Worm (Caenorhabditis elegans): ENCODE results near the gene zipt-16.
A peak's percentile ranks its signal among the peaks of the same experiment; 100 is the strongest.

The zipt-16 gene

ce11 chrV:11446297-11446696 lies 16.5 kb upstream of the zipt-16 start, which contains the start of gene mig-17:
Gene mig-17, plus strand, starts transcription at chrV:11446685.
- TF ChIP-seq F13H6.1 (tag; optimal IDR thresholded peaks at IDR 0.05): peak; percentile 56
- peak; percentile 7 for TF ChIP-seq sma-9 (GFP tag; optimal IDR thresholded peaks at IDR 0.05)
- no peak for TF ChIP-seq sma-9 (tag; optimal IDR thresholded peaks at IDR 0.05)
- peak; percentile 31 for TF ChIP-seq nhr-129 (tag; optimal IDR thresholded peaks at IDR 0.05)
- no peak for TF ChIP-seq sem-4 (tag; optimal IDR thresholded peaks at IDR 0.05)
- TF ChIP-seq nhr-6 (tag; optimal IDR thresholded peaks at IDR 0.05): no peak
- TF ChIP-seq fos-1 (tag; optimal IDR thresholded peaks at IDR 0.05): no peak
- no peak for TF ChIP-seq mbf-1 (tag; optimal IDR thresholded peaks at IDR 0.05)

- TF ChIP-seq sma-3 (GFP tag; optimal IDR thresholded peaks at IDR 0.05) (no peak), sma-9 (GFP tag; optimal IDR thresholded peaks at IDR 0.05) (no peak), sma-9 (tag; optimal IDR thresholded peaks at IDR 0.05) (no peak), mbf-1 (tag; optimal IDR thresholded peaks at IDR 0.05) (no peak), ztf-4 (tag; optimal IDR thresholded peaks at IDR 0.05) (no peak), nhr-21 (tag; optimal IDR thresholded peaks at IDR 0.05) (no peak), nhr-12 (tag; optimal IDR thresholded peaks at IDR 0.05) (no peak), ztf-11 (tag; optimal IDR thresholded peaks at IDR 0.05) (no peak), nhr-25 (tag; optimal IDR thresholded peaks at IDR 0.05) (no peak), unc-39 (tag; optimal IDR thresholded peaks at IDR 0.05) (no peak), Y55F3AM.14 (GFP tag; optimal IDR thresholded peaks at IDR 0.05) (no peak), nhr-77 (tag; optimal IDR thresholded peaks at IDR 0.05) (no peak), elt-3 (tag; optimal IDR thresholded peaks at IDR 0.05) (no peak), elt-1 (tag; optimal IDR thresholded peaks at IDR 0.05) (no peak), unc-55 (GFP tag; optimal IDR thresholded peaks at IDR 0.05) (no peak), nhr-6 (tag; optimal IDR thresholded peaks at IDR 0.05) (no peak), sem-4 (tag; optimal IDR thresholded peaks at IDR 0.05) (no peak), skn-1 (tag; optimal IDR thresholded peaks at IDR 0.05) (no peak), mdl-1 (tag; optimal IDR thresholded peaks at IDR 0.05) (no peak)
Observed at ce11 chrV:11449404-11449803, 13.4 kb upstream of the zipt-16 start.

DNA sequence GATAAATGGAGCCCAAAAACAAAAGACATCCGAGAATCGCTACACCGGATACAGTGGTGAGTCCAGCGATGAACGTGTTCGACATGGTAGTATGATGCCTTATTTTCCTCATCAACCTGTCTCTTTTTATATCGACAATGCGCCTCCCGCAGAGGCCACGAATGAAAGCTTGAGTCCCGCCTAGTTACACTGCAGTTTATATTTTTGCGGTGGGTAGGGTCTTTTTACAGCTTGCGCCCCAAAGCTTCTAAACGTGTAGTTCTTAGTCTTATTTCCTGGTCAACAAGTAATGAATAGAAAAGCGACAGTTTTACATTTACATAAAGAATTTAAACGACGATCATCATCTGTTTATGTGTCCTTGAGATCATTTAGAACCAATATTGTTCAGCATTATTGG lies 12.6 kb upstream of the zipt-16 start, which contains the start of gene col-156:
Gene col-156, minus strand, starts transcription at position 101 of the 400 bp plus-strand sequence.
- no peak for TF ChIP-seq lin-11 (tag; optimal IDR thresholded peaks at IDR 0.05)

ce11 chrV:11454917-11455316 lies 7.9 kb upstream of the zipt-16 start:
- TF ChIP-seq skn-1 (tag; optimal IDR thresholded peaks at IDR 0.05): no peak
- TF ChIP-seq nhr-129 (tag; optimal IDR thresholded peaks at IDR 0.05): no peak
- TF ChIP-seq ZK546.5 (tag; optimal IDR thresholded peaks at IDR 0.05): no peak
- TF ChIP-seq unc-62 (GFP tag; optimal IDR thresholded peaks at IDR 0.05): no peak
- no peak for TF ChIP-seq nhr-77 (tag; optimal IDR thresholded peaks at IDR 0.05)
- TF ChIP-seq aly-2 (tag; optimal IDR thresholded peaks at IDR 0.05): no peak
- no peak for TF ChIP-seq nhr-25 (tag; optimal IDR thresholded peaks at IDR 0.05)

DNA sequence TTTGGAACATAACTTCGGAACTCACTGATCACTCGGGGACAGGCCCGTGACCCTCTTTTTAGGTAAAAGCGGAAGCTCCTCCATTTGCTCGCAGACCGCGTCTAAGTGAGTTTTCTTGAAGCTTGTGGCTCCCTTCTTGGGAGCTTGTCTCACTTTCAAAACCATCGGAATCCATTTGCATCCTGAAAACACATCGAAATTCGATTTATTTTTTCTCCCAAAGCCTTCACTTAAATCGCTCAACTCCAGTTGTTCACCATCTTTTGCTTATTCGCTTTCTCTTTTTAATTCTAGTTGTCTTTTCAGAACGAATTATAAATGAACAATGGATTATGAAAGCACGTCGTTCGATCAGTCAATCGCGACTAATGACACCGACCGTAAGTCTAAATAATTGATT lies 3.6 kb upstream of the zipt-16 start, which contains the start of gene T11F9.1:
Gene T11F9.1, plus strand, starts transcription at position 301 of the 400 bp plus-strand sequence.
- TF ChIP-seq peb-1 (tag; optimal IDR thresholded peaks at IDR 0.05) (no peak), nhr-129 (tag; optimal IDR thresholded peaks at IDR 0.05) (no peak), alr-1 (tag; optimal IDR thresholded peaks at IDR 0.05) (no peak), nhr-23 (tag; optimal IDR thresholded peaks at IDR 0.05) (no peak), unc-55 (GFP tag; optimal IDR thresholded peaks at IDR 0.05) (no peak), Y55F3AM.14 (GFP tag; optimal IDR thresholded peaks at IDR 0.05) (no peak), lin-13 (GFP tag; optimal IDR thresholded peaks at IDR 0.05) (no peak), nhr-6 (tag; optimal IDR thresholded peaks at IDR 0.05) (no peak), C34F6.9 (tag; optimal IDR thresholded peaks at IDR 0.05) (no peak), ceh-16 (tag; optimal IDR thresholded peaks at IDR 0.05) (no peak), nhr-21 (tag; optimal IDR thresholded peaks at IDR 0.05) (no peak), nhr-10 (tag; optimal IDR thresholded peaks at IDR 0.05) (no peak), lin-11 (tag; optimal IDR thresholded peaks at IDR 0.05) (no peak), nhr-237 (tag; optimal IDR thresholded peaks at IDR 0.05) (no peak), lin-39 (tag; optimal IDR thresholded peaks at IDR 0.05) (no peak), mbf-1 (tag; optimal IDR thresholded peaks at IDR 0.05) (no peak), sma-3 (GFP tag; optimal IDR thresholded peaks at IDR 0.05) (no peak), nhr-77 (tag; optimal IDR thresholded peaks at IDR 0.05) (no peak), gmeb-1 (tag; optimal IDR thresholded peaks at IDR 0.05) (no peak), unc-39 (tag; optimal IDR thresholded peaks at IDR 0.05) (no peak)
